Worm (Caenorhabditis elegans): Measurements from ENCODE around the gene T23B5.4.

ce11 chrIV:12688370-12688769, 13.6 kb downstream of the T23B5.4 start, which contains the start of gene T23B5.3:
- no peak for TF ChIP-seq pag-3 (tag; optimal IDR thresholded peaks at IDR 0.05; ENCODE audit: borderline replicate concordance, insufficient read depth)
- no peak for TF ChIP-seq blmp-1 (tag; optimal IDR thresholded peaks at IDR 0.05)
- TF ChIP-seq snpc-4 (tag; optimal IDR thresholded peaks at IDR 0.05) = no peak
- no peak for TF ChIP-seq egl-27 (tag; optimal IDR thresholded peaks at IDR 0.05)
- no peak for TF ChIP-seq skn-1 (tag; optimal IDR thresholded peaks at IDR 0.05)
- no peak for TF ChIP-seq nhr-76 (tag; optimal IDR thresholded peaks at IDR 0.05)
- no peak for TF ChIP-seq efl-3 (GFP tag; optimal IDR thresholded peaks at IDR 0.05)

All from whole organism, L1 larva.